Worm (Caenorhabditis elegans): ENCODE measurements around the gene hrpk-2.
A peak's percentile ranks its signal among the peaks of the same experiment; 100 is the strongest.
"Not testable (repeated sequence)": the region's sequence is repeated elsewhere in the genome, so short reads cannot be mapped to it uniquely, and the experiment has no call there.

hrpk-2 gene

ce11 chrIII:7958922-7959609, 27.9 kb upstream of the hrpk-2 start, which contains the start of gene F54H12.10:
Gene F54H12.10, minus strand, starts transcription at chrIII:7958972.
- TF ChIP-seq nhr-19 (GFP tag; conservative IDR thresholded peaks at IDR 0.05) (peak; percentile 33; the same call in 1 of the 2 replicates), dsc-1 (tag; optimal IDR thresholded peaks at IDR 0.05) (peak; percentile 8)

ce11 chrIII:7962641-7963040, 24.3 kb upstream of the hrpk-2 start, which contains the start of gene F54H12.4:
Gene F54H12.4, minus strand, starts transcription at chrIII:7962741.
- TF ChIP-seq egl-13, fos-1, mep-1 (tag; optimal IDR thresholded peaks at IDR 0.05): not testable (repeated sequence)

ce11 chrIII:7964281-7964680, 22.6 kb upstream of the hrpk-2 start, which contains the start of gene F54H12.2:
Gene F54H12.2, plus strand, starts transcription at chrIII:7964581.
- TF ChIP-seq tlp-1, fos-1, lin-15B (tag; optimal IDR thresholded peaks at IDR 0.05): not testable (repeated sequence)

- 0 out of 2 replicates have a peak, but pooled peaks have one; percentile 18 for TF ChIP-seq nhr-19 (GFP tag; conservative IDR thresholded peaks at IDR 0.05)
- peak; percentile 35 for TF ChIP-seq dsc-1 (tag; optimal IDR thresholded peaks at IDR 0.05)
Observed at ce11 chrIII:7965946-7966692, 20.8 kb upstream of the hrpk-2 start.

- TF ChIP-seq tlp-1 (tag; optimal IDR thresholded peaks at IDR 0.05) (no peak), Y116A8C.19 (tag; optimal IDR thresholded peaks at IDR 0.05; ENCODE audit: borderline replicate concordance) (no peak), mab-9 (GFP tag; IDR thresholded peaks at IDR 0.05) (no peak), snu-23 (GFP tag; optimal IDR thresholded peaks at IDR 0.05) (no peak), nhr-90 (tag; optimal IDR thresholded peaks at IDR 0.05; ENCODE audit: poor library complexity) (no peak), ceh-90 (tag; optimal IDR thresholded peaks at IDR 0.05) (no peak), fkh-8 (tag; optimal IDR thresholded peaks at IDR 0.05) (no peak), hlh-4 (tag; optimal IDR thresholded peaks at IDR 0.05) (no peak), lin-15B (tag; optimal IDR thresholded peaks at IDR 0.05) (no peak)
Observed at ce11 chrIII:7969121-7969520, 17.8 kb upstream of the hrpk-2 start, which contains the start of the genes F54H12.8 and F54H12.7. Gene F54H12.8, minus strand, starts transcription at chrIII:7969221. Gene F54H12.7, plus strand, starts transcription at chrIII:7969349.

ce11 chrIII:7972061-7972460, 14.9 kb upstream of the hrpk-2 start, which contains the start of gene F54H12.5:
Gene F54H12.5, minus strand, starts transcription at chrIII:7972161.
- TF ChIP-seq lsy-2 (tag; optimal IDR thresholded peaks at IDR 0.05) (peak in 1 of 2 experiments; percentile 29), lir-3 (tag; optimal IDR thresholded peaks at IDR 0.05; ENCODE audit: poor library complexity) (no peak), nhr-71 (tag; optimal IDR thresholded peaks at IDR 0.05) (peak; percentile 5)

- no peak for TF ChIP-seq isw-1 (GFP tag; IDR thresholded peaks at IDR 0.05)
- TF ChIP-seq dpl-1 (GFP tag; optimal IDR thresholded peaks at IDR 0.05), result no peak
- no peak for TF ChIP-seq mab-9 (GFP tag; IDR thresholded peaks at IDR 0.05)
Observed at ce11 chrIII:7972687-7973086, 14.2 kb upstream of the hrpk-2 start.

- no peak for TF ChIP-seq nhr-84 (tag; optimal IDR thresholded peaks at IDR 0.05)
- peak; percentile 33 for TF ChIP-seq mef-2 (tag; optimal IDR thresholded peaks at IDR 0.05)
- TF ChIP-seq lin-39 (tag; optimal IDR thresholded peaks at IDR 0.05), result peak; percentile 69
- TF ChIP-seq unc-86 (tag; optimal IDR thresholded peaks at IDR 0.05), result peak; percentile 90
- TF ChIP-seq dsc-1 (tag; optimal IDR thresholded peaks at IDR 0.05), result peak; percentile 98
- TF ChIP-seq mdl-1 (tag; optimal IDR thresholded peaks at IDR 0.05), result peak in 1 of 2 experiments; percentile 93
- TF ChIP-seq ceh-63 (GFP tag; optimal IDR thresholded peaks at IDR 0.05), result no peak
- peak; percentile 97 for TF ChIP-seq nhr-85 (tag)
- peak; percentile 83 for TF ChIP-seq zip-4 (GFP tag; optimal IDR thresholded peaks at IDR 0.05)
- peak; percentile 95 for TF ChIP-seq tbx-2 (tag; optimal IDR thresholded peaks at IDR 0.05)
- TF ChIP-seq lir-3 (tag; optimal IDR thresholded peaks at IDR 0.05; ENCODE audit: poor library complexity), result peak; percentile 63
- peak; percentile 26 for TF ChIP-seq fkh-4 (tag; optimal IDR thresholded peaks at IDR 0.05; ENCODE audit: borderline replicate concordance)
- TF ChIP-seq lin-35 (GFP tag; optimal IDR thresholded peaks at IDR 0.05), result peak; percentile 94 to 95
- peak; percentile 2 for TF ChIP-seq zag-1 (tag; optimal IDR thresholded peaks at IDR 0.05)
- peak; percentile 43 for TF ChIP-seq fkh-10 (GFP tag; optimal IDR thresholded peaks at IDR 0.05)
- TF ChIP-seq snu-23 (GFP tag; optimal IDR thresholded peaks at IDR 0.05), result peak; percentile 97
- peak; percentile 95 for TF ChIP-seq rnt-1 (tag; optimal IDR thresholded peaks at IDR 0.05)
Observed at ce11 chrIII:7973201-7973767, 13.6 kb upstream of the hrpk-2 start, which contains the start of the genes eef-1B.1 and aco-2. Gene eef-1B.1, minus strand, starts transcription at chrIII:7973386. Gene aco-2, plus strand, starts transcription at chrIII:7973717.
